Worm (Caenorhabditis elegans): ENCODE data around the gene K10B2.4.

K10B2.4 gene

DNA sequence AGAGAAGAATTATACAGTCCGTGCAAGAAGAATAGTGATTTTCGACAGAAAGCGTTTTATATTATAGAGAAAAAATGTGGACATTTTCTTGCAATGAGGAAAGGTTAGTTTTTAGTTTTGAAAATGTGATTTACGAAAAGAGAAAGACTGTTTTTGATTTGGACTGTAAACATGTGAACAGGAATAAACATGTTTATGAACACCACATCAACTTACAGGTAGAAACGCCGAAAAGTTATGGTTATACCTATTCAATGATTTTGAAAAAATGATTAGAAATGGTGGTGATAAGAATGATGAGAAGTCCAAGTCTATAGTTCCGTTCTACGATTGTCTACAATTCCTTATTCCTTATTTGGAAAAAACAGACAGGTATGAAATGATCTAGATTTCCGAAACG lies 16.2 kb downstream of the K10B2.4 start:
- TF ChIP-seq unc-62 (GFP tag; optimal IDR thresholded peaks at IDR 0.05): no peak

DNA sequence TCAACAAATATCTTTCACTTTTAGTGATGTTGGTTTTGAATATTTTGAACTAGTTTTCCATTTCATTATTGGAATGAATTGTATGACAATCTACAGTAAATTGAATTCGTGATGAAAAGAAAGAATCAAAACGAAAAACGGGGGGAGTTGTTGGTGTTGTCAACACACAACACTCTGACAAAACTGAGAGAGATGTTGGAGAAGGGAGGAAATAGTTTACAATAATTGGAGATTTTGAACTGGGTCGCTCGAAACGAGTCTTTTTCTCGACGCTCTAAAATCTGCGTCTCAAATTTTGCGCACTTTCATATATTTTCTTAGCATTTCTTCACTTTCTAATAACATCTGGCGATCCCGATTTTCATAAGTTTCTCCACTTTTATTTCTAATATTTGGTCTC lies 16.9 kb downstream of the K10B2.4 start, which contains the start of gene txt-18:
Gene txt-18 (plus strand): TSS at position 180 of the 400 bp plus-strand sequence.
- no peak for TF ChIP-seq unc-62 (GFP tag; optimal IDR thresholded peaks at IDR 0.05)

DNA sequence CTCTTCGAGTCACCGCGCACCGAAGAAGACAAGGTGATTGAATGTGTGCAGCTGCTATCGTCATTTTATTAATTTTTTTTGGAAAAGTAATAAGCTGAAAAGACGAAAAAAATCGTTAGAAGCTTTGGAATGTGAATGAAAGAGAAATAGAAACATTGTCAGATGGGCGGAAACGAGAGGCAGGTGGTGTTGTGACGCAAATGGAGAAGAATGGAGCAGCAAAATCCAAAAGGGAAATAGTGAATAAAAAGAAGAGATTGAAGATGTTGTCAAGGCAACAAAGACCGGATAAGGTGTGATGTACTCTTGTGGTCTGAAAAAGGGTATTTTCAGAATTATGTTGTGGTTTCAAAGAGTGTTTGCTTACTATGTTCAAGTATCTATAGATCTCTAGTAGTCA lies 18.3 kb downstream of the K10B2.4 start:
- no peak for TF ChIP-seq unc-62 (GFP tag; optimal IDR thresholded peaks at IDR 0.05)

DNA sequence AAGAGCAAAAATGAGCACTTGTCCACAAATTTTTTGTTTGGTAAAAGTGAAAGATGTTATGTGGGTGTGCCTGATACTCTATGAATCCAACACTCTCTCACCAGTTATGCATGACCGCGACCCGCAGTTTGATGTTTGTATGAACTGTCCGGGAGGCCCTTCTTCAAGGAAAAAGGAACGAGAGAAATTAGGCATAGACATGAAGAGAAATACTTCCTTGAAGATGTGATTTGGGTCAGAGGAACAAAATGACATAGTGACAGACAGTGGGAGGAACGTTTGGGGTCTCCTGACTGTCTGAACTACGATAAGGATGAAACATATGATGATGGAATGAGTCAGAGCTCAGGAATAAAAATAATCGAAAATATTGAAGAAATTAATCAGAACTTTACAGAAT lies 19.7 kb downstream of the K10B2.4 start:
- no peak for TF ChIP-seq unc-62 (GFP tag; optimal IDR thresholded peaks at IDR 0.05)

DNA sequence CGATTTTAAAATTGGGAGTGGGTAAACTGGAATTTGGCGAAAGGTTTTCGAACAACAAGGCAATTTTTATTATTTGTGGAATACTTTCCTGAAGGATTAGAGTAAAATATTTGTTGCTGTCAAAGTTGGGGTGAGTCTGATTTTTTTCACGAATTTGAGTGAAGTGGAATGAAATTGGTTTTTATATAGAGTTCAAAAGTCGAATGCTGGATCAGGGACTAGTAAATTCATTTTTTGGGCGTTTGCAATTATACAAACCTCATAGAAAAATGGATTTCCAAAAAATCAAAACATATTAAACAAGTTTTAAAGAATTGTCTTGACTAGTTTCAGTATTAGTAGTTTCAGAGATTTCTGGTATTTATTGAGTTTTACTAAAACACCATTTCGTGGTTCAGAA lies 20.8 kb downstream of the K10B2.4 start, which contains the start of gene C32D5.7:
Gene C32D5.7 (minus strand): TSS at position 101 of the 400 bp plus-strand sequence.
- TF ChIP-seq unc-62 (GFP tag; optimal IDR thresholded peaks at IDR 0.05): no peak

DNA sequence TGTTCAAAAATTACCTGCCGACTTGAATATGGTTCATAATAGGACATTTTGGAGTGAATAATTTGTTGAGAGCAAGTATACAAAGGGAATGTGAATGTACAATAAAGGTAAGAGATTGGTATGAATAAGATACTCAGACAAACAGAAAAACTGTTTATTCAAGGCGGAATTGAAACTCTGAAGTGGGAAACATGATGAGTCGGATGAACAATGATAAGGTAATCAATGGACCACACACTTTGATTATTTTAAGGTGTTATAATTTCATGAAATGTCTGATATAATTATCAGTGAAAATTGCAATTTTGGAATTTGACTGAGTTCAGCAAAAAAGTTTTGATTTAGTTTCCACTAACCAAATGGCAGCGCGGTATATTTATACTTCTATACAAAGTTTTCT lies 21.2 kb downstream of the K10B2.4 start:
- no peak for TF ChIP-seq unc-62 (GFP tag; optimal IDR thresholded peaks at IDR 0.05)

DNA sequence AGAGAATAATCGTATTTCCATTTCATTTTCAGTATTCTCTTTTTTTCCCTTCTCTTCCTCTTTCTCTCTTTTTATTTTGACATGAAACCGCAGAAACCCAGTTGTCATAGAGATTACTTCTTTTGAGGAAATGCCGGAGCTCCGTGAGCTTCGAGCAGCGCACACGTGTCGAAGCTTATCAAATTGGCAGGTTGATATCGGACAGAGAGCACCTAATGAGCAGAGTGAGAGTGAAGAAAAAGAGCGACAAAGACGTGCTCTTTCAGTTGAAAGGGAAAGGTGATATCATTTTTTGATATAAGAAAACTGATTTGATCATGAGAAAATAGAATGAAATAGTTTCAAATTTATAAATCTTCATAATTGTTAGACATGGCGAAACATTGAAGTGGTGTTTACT lies 25.4 kb downstream of the K10B2.4 start, which contains the start of gene C32D5.14:
Gene C32D5.14 (plus strand): TSS at position 131 of the 400 bp plus-strand sequence.
- TF ChIP-seq unc-62 (GFP tag; optimal IDR thresholded peaks at IDR 0.05): no peak

DNA sequence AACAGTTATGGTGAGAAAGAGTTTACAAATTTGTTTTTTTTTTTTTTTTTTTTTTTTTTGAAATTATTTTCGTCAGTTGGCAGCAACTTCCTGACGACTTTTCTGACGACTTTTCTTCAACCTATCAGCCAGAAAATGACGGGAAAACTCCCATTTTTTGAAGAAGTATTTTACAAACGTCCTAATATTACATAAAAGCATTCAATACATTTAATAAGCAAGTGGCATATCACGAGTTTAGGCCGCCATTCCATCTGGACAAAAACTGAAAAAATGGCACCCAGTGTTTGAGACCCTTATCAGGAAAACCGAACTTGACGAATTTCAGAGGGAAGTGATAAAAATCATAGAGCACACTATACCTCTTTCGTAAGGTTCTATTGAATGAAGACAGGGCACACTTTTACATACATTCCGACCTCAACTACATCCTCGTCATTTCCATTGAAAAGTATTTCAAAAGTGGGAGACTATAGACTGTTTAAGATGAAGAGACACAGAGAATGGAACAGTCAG lies 26.0 kb downstream of the K10B2.4 start:
- TF ChIP-seq unc-62 (GFP tag; optimal IDR thresholded peaks at IDR 0.05): no peak

DNA sequence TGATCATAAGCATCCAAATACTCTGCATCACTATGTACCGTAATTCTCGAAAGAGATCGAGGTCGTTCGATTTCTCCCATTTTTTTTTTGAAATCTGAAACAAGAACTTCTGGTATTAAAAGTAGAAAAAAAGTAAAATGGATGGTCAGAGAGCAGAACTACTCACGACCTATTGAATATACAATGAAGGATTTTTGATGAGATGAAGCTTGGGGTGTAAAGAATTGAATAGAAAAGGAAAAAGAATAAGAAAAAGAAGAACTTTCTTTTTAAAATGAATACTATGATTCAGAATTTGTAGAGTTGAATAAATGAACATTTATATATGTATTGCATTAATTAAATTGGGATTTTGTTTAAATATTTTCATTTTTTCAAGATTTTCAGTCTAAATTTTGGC lies 26.9 kb downstream of the K10B2.4 start, which contains the start of gene ttc-39B:
Gene ttc-39B (minus strand): TSS at position 101 of the 400 bp plus-strand sequence.
- TF ChIP-seq unc-62 (GFP tag; optimal IDR thresholded peaks at IDR 0.05): no peak

DNA sequence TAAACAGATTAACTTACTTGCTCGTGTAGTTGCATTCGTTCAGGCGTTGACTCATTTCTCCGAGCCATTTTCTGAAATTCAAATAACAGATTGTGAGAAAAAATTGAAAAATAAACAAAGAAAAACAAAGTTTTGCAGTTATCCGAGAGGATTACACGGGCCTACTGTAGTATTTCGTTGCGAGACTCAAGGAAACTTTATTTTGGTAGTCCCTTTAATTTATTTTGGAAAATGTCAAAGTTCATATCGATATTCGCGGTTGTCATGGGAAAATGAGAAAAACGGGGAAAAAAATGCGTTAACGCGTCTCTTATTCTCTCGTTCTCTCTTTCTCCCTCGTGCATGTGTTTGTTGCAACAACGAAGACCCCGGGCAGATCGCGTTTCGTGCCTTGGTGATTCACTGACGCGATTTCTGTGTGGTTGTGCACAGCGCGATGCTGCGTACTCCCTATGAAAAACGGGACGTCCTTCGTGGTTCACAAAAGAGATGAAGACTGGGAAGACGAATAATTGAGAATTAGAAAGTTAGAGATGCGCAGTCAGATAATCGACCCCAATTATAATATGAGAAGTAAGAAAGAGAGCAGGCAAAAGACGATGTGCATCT lies 29.4 kb downstream of the K10B2.4 start, which contains the start of gene set-4:
Gene set-4 (minus strand): TSS at position 120 of the 609 bp plus-strand sequence.
- no peak for TF ChIP-seq unc-62 (GFP tag; optimal IDR thresholded peaks at IDR 0.05)

DNA sequence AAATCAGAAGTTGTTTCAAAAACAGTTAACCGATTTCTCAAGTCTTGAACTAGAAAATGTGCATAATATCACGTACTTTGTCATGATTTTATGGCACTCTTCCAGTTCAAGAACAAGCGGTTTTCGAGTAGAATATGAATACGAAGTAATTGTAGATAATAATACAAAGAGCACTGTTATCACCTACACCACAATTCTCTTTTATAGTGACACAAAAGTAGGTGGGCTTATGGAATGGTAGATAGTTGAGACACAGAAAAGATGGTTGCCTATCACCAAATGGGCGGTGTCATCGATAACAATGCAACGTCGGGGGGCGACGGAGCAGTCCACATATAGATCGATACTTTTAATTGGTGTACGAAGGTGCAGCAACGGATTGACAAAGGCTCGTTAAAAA lies 32.1 kb downstream of the K10B2.4 start:
- no peak for TF ChIP-seq unc-62 (GFP tag; optimal IDR thresholded peaks at IDR 0.05)

DNA sequence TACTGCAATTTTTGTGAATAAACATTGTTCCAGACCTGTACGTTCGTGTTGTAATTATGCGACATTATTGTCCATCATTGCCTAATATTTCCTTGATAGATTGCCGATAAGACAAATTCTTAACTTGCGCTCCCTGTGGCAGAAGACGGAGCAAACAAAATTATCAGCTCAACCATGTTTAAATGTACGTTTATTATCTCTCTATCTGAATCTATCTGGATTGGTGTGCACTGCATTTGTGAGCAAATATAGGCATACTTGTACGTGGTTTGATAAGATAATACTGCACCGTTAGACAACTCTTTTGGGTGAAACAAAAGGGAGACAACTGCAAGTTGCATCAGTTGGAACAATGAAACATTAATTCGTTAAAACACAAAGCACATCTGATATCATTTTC lies 33.4 kb downstream of the K10B2.4 start:
- TF ChIP-seq unc-62 (GFP tag; optimal IDR thresholded peaks at IDR 0.05): no peak

DNA sequence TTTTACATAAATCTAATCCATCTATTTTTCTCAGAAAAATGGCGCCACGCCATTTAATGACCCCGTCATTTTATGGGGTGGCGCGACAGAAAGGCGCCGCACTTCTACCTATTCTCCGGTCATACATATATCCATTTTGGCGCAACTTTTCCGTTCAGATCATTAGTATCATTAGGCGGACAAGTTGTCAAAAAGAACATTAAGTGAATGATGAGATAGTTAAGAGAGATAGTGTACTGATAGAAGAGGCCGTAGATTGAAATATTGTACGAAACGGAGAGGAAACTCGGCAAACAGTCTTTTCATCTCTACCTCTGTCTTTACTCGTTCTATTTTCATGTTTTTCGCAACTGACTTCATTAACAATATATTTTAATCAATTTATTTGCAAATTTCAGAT lies 36.7 kb downstream of the K10B2.4 start, which contains the start of gene sma-6:
Gene sma-6 (plus strand): TSS at position 399 of the 400 bp plus-strand sequence.
- TF ChIP-seq unc-62 (GFP tag; optimal IDR thresholded peaks at IDR 0.05): no peak

DNA sequence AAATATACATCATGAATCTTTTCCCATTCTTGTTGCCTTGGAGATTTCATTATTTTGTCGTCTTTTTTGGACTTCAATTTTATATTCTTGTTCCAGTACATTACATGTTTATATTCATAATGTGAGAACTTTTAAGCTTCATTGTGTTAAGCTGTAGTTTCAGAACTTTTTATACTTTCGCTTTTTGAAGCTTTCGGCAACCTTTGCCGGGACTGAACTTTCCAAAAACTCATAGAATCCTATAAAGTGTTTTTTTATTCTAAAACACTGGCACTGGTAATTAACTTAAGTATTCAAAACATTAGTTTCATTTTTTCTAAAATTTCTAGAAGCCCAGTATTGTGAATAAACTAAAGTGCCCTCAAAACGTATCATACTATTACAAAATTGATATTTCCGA lies 37.8 kb downstream of the K10B2.4 start, which contains the start of gene C32D5.4:
Gene C32D5.4 (minus strand): TSS at position 101 of the 400 bp plus-strand sequence.
- TF ChIP-seq unc-62 (GFP tag; optimal IDR thresholded peaks at IDR 0.05): no peak

DNA sequence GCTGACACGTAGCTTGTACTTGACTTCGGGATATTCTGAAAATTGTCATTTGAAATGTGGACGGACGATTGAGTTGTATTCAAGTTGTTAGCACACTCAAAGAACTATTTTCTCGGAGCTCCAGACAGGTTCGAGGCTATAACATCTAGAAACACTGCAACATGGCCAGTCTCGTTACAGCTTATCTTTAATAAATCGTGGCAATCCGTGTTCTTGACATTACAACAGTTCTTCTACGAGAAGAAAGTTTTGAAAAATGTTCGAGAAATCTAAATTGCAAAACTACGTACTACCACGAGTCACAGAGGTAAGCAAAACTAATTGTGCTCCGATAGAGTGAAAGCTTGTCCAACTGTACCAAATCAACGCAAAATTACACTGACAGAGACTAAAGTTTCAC lies 38.7 kb downstream of the K10B2.4 start:
- TF ChIP-seq unc-62 (GFP tag; optimal IDR thresholded peaks at IDR 0.05): no peak

DNA sequence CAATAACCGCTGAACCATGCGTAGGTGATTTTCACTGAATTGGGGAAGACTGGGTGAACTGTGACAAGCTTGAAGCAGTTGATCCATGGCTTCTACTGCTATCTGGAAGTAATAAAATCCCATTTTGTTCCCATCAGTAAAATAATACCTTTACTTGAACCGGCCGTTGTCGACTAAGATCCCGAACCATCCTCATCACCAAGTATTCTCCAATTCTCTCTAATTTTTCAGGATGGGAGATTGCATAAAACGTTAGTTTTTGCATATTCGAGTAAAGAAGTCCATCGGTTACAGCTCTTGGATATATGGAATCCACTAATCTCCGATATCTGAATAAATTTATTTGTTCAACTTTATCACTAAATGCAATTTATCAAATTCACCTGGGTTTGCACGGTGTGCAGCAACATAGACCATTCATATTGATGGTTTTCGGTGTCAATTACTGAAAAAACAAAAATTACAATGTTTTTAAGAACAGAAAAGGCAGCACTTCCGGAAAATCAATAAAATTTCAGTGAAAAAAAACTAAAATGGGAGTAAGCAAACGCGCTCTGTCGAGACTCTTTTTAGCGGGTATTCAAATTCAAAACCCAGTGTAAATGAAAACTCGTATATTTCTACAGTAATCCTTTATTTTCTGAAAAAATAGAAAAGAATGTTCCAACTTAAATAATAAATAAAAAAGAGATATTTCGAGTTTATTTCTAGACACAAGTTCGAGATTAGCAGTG lies 39.9 kb downstream of the K10B2.4 start, which contains the start of gene efr-3:
Gene efr-3 (minus strand): TSS at position 505 of the 734 bp plus-strand sequence.
- no peak for TF ChIP-seq unc-62 (GFP tag; optimal IDR thresholded peaks at IDR 0.05)
